Worm (Caenorhabditis elegans) whole organism, young adult: ENCODE data around the gene T01H3.2.

Experiments used
- B0019.2 ChIP-seq: fragments of 200-800 bp; sonication (Bioruptor generic); conservative IDR thresholded peaks from 2 replicates; pipeline ENCODE4 v1.3.6; 2022; ENCODE audit warnings: missing genetic modification reagents, missing genetic modification characterization, missing compliant biosample characterization
- B0336.3 ChIP-seq: fragments of 200-800 bp; sonication (Bioruptor generic); IDR thresholded peaks from 2 replicates; pipeline ENCODE4 v1.3.6; 2022; ENCODE audit warnings: missing genetic modification characterization, missing compliant biosample characterization
- F23B12.7 ChIP-seq: sonication (generic microtip); optimal IDR thresholded peaks from 2 replicates; lab custom pipeline; 2017; ENCODE audit warnings: missing genetic modification characterization, mild to moderate bottlenecking, missing compliant biosample characterization, antibody characterized with exemption, moderate library complexity; ENCODE audit not compliant: insufficient read depth
- F37B4.10 ChIP-seq: fragments of 200-800 bp; sonication (Bioruptor generic); IDR thresholded peaks from 2 replicates; pipeline ENCODE4 v1.3.6; 2022; ENCODE audit warnings: missing genetic modification characterization, missing compliant biosample characterization
- F49E8.2 ChIP-seq: sonication (generic microtip); optimal IDR thresholded peaks from 3 replicates; lab custom pipeline; 2017; ENCODE audit warnings: missing genetic modification characterization, mild to moderate bottlenecking, missing compliant biosample characterization, antibody characterized with exemption, moderate library complexity; ENCODE audit not compliant: insufficient read depth
- T26A5.8 ChIP-seq: sonication (generic microtip); optimal IDR thresholded peaks from 2 replicates; lab custom pipeline; 2016; ENCODE audit warnings: missing genetic modification characterization, missing compliant biosample characterization
- Y53F4B.3 ChIP-seq: fragments of 200-800 bp; sonication (Bioruptor generic); IDR thresholded peaks from 2 replicates; pipeline ENCODE4 v1.3.6; 2022; ENCODE audit warnings: missing genetic modification reagents, missing genetic modification characterization, missing compliant biosample characterization
- Y53G8AR.9 ChIP-seq: fragments of 200-800 bp; sonication (Bioruptor generic); conservative IDR thresholded peaks from 2 replicates; pipeline ENCODE4 v1.3.6; 2022; ENCODE audit warnings: missing genetic modification reagents, missing genetic modification characterization, missing compliant biosample characterization
- Y56A3A.18 ChIP-seq: fragments of 200-800 bp; sonication (Bioruptor generic); IDR thresholded peaks from 2 replicates; pipeline ENCODE4 v1.3.6; 2022; ENCODE audit warnings: missing genetic modification reagents, missing genetic modification characterization, missing compliant biosample characterization
- Y79H2A.3 ChIP-seq: fragments of 200-800 bp; sonication (Bioruptor generic); conservative IDR thresholded peaks from 2 replicates; pipeline ENCODE4 v1.3.6; 2022; ENCODE audit warnings: missing genetic modification reagents, missing genetic modification characterization, missing compliant biosample characterization
- Y95B8A.8 ChIP-seq: fragments of 200-800 bp; sonication (Bioruptor generic); IDR thresholded peaks from 2 replicates; pipeline ENCODE4 v1.3.6; 2022; ENCODE audit warnings: missing genetic modification reagents, missing genetic modification characterization, missing compliant biosample characterization
- ama-1 ChIP-seq, 3 experiments: fragments of 150-350 bp in 1 of 3; sonication (generic microtip) in 2 of 3; optimal IDR thresholded peaks; 2 replicates each; lab custom pipeline; 2014 to 2018; ENCODE audit warnings: missing biosample characterization in 2 of 3, missing genetic modification characterization in 2 of 3, missing genetic modification reagents in 2 of 3
- aptf-3 ChIP-seq: fragments of 200-800 bp; sonication (Bioruptor generic); IDR thresholded peaks from 2 replicates; pipeline ENCODE4 v1.3.6; 2022; ENCODE audit warnings: missing genetic modification characterization, missing compliant biosample characterization
- attf-3 ChIP-seq: fragments of 200-800 bp; sonication (Bioruptor generic); conservative IDR thresholded peaks from 2 replicates; pipeline ENCODE4 v1.3.6; 2022; ENCODE audit warnings: missing genetic modification reagents, missing genetic modification characterization, missing compliant biosample characterization
- attf-5 ChIP-seq: fragments of 200-800 bp; sonication (Bioruptor generic); optimal IDR thresholded peaks from 2 replicates; lab custom pipeline; 2018; ENCODE audit warnings: mild to moderate bottlenecking, missing genetic modification characterization, missing compliant biosample characterization
- bed-1 ChIP-seq: fragments of 200-800 bp; sonication (Bioruptor generic); IDR thresholded peaks from 2 replicates; pipeline ENCODE4 v1.3.6; 2022; ENCODE audit warnings: missing genetic modification reagents, missing genetic modification characterization, missing compliant biosample characterization
- bed-2 ChIP-seq: fragments of 200-800 bp; sonication (Bioruptor generic); IDR thresholded peaks from 2 replicates; pipeline ENCODE4 v1.3.6; 2022; ENCODE audit warnings: missing genetic modification reagents, missing genetic modification characterization, missing compliant biosample characterization
- cebp-1 ChIP-seq, 2 experiments: fragments of 200-800 bp in 1 of 2; sonication (Bioruptor generic) in 1 of 2; sonication (generic microtip) in 1 of 2; IDR thresholded peaks in 1 of 2; optimal IDR thresholded peaks in 1 of 2; 2 replicates each; pipeline versions ENCODE4 v1.3.6 to Lab custom; 2017 to 2022; ENCODE audit warnings: missing compliant biosample characterization in 2 of 2, missing genetic modification characterization in 2 of 2, mild to moderate bottlenecking in 1 of 2, missing genetic modification reagents in 1 of 2, moderate library complexity in 1 of 2
- cebp-2 ChIP-seq: fragments of 200-800 bp; sonication (Bioruptor generic); IDR thresholded peaks from 2 replicates; pipeline ENCODE4 v1.3.6; 2022; ENCODE audit warnings: missing genetic modification characterization, missing compliant biosample characterization
- ceh-40 ChIP-seq: fragments of 200-800 bp; sonication (Bioruptor generic); IDR thresholded peaks from 2 replicates; pipeline ENCODE4 v1.3.6; 2022; ENCODE audit warnings: missing genetic modification characterization, missing compliant biosample characterization
- ceh-91 ChIP-seq: fragments of 200-800 bp; sonication (Bioruptor generic); IDR thresholded peaks from 2 replicates; pipeline ENCODE4 v1.3.6; 2022; ENCODE audit warnings: missing genetic modification reagents, missing genetic modification characterization, missing compliant biosample characterization
- ekl-4 ChIP-seq: fragments of 200-800 bp; sonication (Bioruptor generic); IDR thresholded peaks from 2 replicates; pipeline ENCODE4 v1.3.6; 2022; ENCODE audit warnings: missing genetic modification reagents, missing genetic modification characterization, missing compliant biosample characterization
- him-1 ChIP-seq: sonication (generic microtip); optimal IDR thresholded peaks from 2 replicates; lab custom pipeline; 2016; ENCODE audit warnings: missing genotype, missing genetic modification reagents, missing genetic modification characterization, missing compliant biosample characterization
- hlh-12 ChIP-seq: sonication (generic microtip); optimal IDR thresholded peaks from 2 replicates; lab custom pipeline; 2016; ENCODE audit warnings: missing genetic modification characterization, missing compliant biosample characterization
- hlh-26 ChIP-seq: fragments of 200-800 bp; sonication (Bioruptor generic); conservative IDR thresholded peaks from 2 replicates; pipeline ENCODE4 v1.3.6; 2022; ENCODE audit warnings: missing genetic modification reagents, missing genetic modification characterization, missing compliant biosample characterization
- hmg-1.2 ChIP-seq: fragments of 200-800 bp; sonication (Bioruptor generic); IDR thresholded peaks from 2 replicates; pipeline ENCODE4 v1.3.6; 2022; ENCODE audit warnings: missing genetic modification reagents, missing genetic modification characterization, missing compliant biosample characterization
- hmg-20 ChIP-seq: fragments of 200-800 bp; sonication (Bioruptor generic); IDR thresholded peaks from 2 replicates; pipeline ENCODE4 v1.3.6; 2022; ENCODE audit warnings: missing genetic modification reagents, missing genetic modification characterization, missing compliant biosample characterization
- let-607 ChIP-seq, 2 experiments: fragments of 200-800 bp in 1 of 2; sonication (Bioruptor generic) in 1 of 2; sonication (generic microtip) in 1 of 2; optimal IDR thresholded peaks; 2 replicates each; lab custom pipeline; 2016 to 2018; ENCODE audit warnings: mild to moderate bottlenecking in 2 of 2, missing compliant biosample characterization in 2 of 2, missing genetic modification characterization in 2 of 2, moderate library complexity in 2 of 2, missing genotype in 1 of 2
- lin-26 ChIP-seq: fragments of 200-800 bp; sonication (Bioruptor generic); IDR thresholded peaks from 2 replicates; pipeline ENCODE4 v1.3.6; 2022; ENCODE audit warnings: missing genetic modification reagents, missing genetic modification characterization, missing compliant biosample characterization
- lin-35 ChIP-seq, 3 experiments: fragments of 150-350 bp in 2 of 3; sonication (generic microtip) in 1 of 3; optimal IDR thresholded peaks; 2 replicates each; lab custom pipeline; 2014 to 2018; ENCODE audit warnings: missing biosample characterization in 3 of 3, missing genetic modification characterization in 3 of 3, missing genetic modification reagents in 3 of 3
- lin-54 ChIP-seq: fragments of 200-800 bp; sonication (Bioruptor generic); optimal IDR thresholded peaks from 2 replicates; lab custom pipeline; 2018; ENCODE audit warnings: mild to moderate bottlenecking, missing genetic modification characterization, missing compliant biosample characterization
- lir-1 ChIP-seq: fragments of 200-800 bp; sonication (Bioruptor generic); conservative IDR thresholded peaks from 2 replicates; pipeline ENCODE4 v1.3.6; 2022; ENCODE audit warnings: missing genetic modification reagents, missing genetic modification characterization, missing compliant biosample characterization
- nhr-120 ChIP-seq: fragments of 200-800 bp; sonication (Bioruptor generic); IDR thresholded peaks from 2 replicates; pipeline ENCODE4 v1.3.6; 2022; ENCODE audit warnings: missing genetic modification characterization, missing compliant biosample characterization
- nhr-90 ChIP-seq: sonication (generic microtip); optimal IDR thresholded peaks from 2 replicates; lab custom pipeline; 2016; ENCODE audit warnings: missing genotype, mild to moderate bottlenecking, missing genetic modification characterization, missing compliant biosample characterization
- sptf-2 ChIP-seq: fragments of 200-800 bp; sonication (Bioruptor generic); optimal IDR thresholded peaks from 2 replicates; lab custom pipeline; 2018; ENCODE audit warnings: mild to moderate bottlenecking, missing genetic modification characterization, missing compliant biosample characterization
- unc-130 ChIP-seq: sonication (generic microtip); optimal IDR thresholded peaks from 2 replicates; lab custom pipeline; 2016; ENCODE audit warnings: missing genetic modification reagents, missing genetic modification characterization, missing compliant biosample characterization
- xnd-1 ChIP-seq: sonication (generic microtip); optimal IDR thresholded peaks from 2 replicates; lab custom pipeline; 2016; ENCODE audit warnings: missing genotype, missing genetic modification reagents, missing genetic modification characterization, missing compliant biosample characterization
- zim-3 ChIP-seq: sonication (generic microtip); optimal IDR thresholded peaks from 2 replicates; lab custom pipeline; 2017; ENCODE audit warnings: mild to moderate bottlenecking, missing genetic modification characterization, moderate library complexity, missing compliant biosample characterization
- ztf-26 ChIP-seq: sonication (generic microtip); optimal IDR thresholded peaks from 2 replicates; lab custom pipeline; 2017; ENCODE audit warnings: missing genetic modification characterization, missing compliant biosample characterization
- ztf-28 ChIP-seq: fragments of 200-800 bp; sonication (Bioruptor generic); IDR thresholded peaks from 2 replicates; pipeline ENCODE4 v1.3.6; 2022; ENCODE audit warnings: missing genetic modification reagents, missing genetic modification characterization, missing compliant biosample characterization
- ztf-6 ChIP-seq: fragments of 200-800 bp; sonication (Bioruptor generic); IDR thresholded peaks from 2 replicates; pipeline ENCODE4 v1.3.6; 2022; ENCODE audit warnings: missing genetic modification reagents, missing genetic modification characterization, missing compliant biosample characterization

Gene T01H3.2

DNA sequence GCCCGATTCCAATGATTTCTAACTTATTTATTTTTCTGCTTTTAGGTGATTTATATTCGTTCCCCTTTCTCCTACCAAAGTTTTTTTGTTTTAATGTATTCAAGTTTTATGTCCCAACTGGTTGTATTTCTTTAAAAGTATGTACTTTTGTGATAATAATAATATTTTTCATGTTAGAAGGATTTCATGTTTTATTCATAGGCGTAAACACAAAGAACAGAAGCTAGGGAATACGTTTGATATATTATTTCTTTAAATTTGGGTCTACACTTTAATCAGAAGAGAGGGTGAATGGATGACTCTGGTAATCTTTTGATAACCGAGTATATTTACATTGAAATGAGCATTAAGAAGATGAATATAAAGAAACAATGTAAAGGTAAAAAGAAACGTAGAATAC lies 11.7 kb downstream of the T01H3.2 start (continued):
- TF ChIP-seq lin-35 (GFP tag; optimal IDR thresholded peaks at IDR 0.05; lab: Kevin White, UChicago) (peak in 1 of 3 experiments; percentile 4), cebp-1 (GFP tag; IDR thresholded peaks at IDR 0.05; lab: Robert Waterston, UW) (no peak), cebp-1 (tag; optimal IDR thresholded peaks at IDR 0.05; lab: Kevin White, UChicago) (peak; percentile 6), lin-26 (peak; percentile 68), hlh-12 (tag; lab: Kevin White, UChicago) (no peak), lin-54 (GFP tag; lab: Kevin White, UChicago) (peak; percentile 1), ekl-4 (GFP tag; lab: Robert Waterston, UW) (peak; percentile 15; the same call in 1 of the 2 replicates), F23B12.7 (tag; lab: Kevin White, UChicago) (no peak)

DNA sequence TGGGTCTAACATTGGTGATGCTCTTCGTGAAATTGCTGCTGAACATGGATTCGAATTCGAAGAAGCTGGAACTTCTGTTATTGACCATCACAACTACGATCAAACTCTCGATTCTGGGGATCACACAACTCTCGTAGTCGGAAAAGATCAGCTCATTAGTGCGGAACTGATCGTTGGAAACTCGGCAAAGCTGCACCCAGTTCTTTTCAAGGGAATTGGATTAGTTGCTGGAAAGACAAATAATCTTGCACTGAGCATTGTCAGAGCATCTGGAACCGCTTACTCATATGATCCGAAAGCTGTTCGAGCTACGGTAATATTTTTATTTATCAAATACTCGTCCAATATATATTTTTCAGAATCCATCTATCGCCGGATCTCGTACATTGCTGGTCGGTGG lies 12.9 kb downstream of the T01H3.2 start:
- TF ChIP-seq hlh-26, result no peak
- no peak for TF ChIP-seq bed-2 (GFP tag; lab: Robert Waterston, UW)
- no peak for TF ChIP-seq hmg-20 (GFP tag; lab: Robert Waterston, UW)
- no peak for TF ChIP-seq B0019.2 (GFP tag; lab: Robert Waterston, UW)
- TF ChIP-seq attf-5 (GFP tag; lab: Kevin White, UChicago), result no peak
- TF ChIP-seq bed-1, result no peak
- no peak for TF ChIP-seq F49E8.2 (tag; lab: Kevin White, UChicago)
- no peak for TF ChIP-seq ekl-4 (GFP tag; lab: Robert Waterston, UW)
- no peak for TF ChIP-seq lin-26
- no peak for TF ChIP-seq hlh-12 (tag; lab: Kevin White, UChicago)
- no peak for TF ChIP-seq nhr-120 (GFP tag; lab: Robert Waterston, UW)
- TF ChIP-seq ama-1 (optimal IDR thresholded peaks at IDR 0.05; lab: Kevin White, UChicago), result no peak
- no peak for TF ChIP-seq ama-1 (GFP tag; optimal IDR thresholded peaks at IDR 0.05; lab: Kevin White, UChicago)
- TF ChIP-seq lir-1 (GFP tag; lab: Robert Waterston, UW), result no peak
- TF ChIP-seq Y95B8A.8, result no peak
- TF ChIP-seq B0336.3 (GFP tag; lab: Robert Waterston, UW), result no peak
- TF ChIP-seq ztf-28 (GFP tag; lab: Robert Waterston, UW), result no peak
- TF ChIP-seq, all 124 proteins: peak for 0

DNA sequence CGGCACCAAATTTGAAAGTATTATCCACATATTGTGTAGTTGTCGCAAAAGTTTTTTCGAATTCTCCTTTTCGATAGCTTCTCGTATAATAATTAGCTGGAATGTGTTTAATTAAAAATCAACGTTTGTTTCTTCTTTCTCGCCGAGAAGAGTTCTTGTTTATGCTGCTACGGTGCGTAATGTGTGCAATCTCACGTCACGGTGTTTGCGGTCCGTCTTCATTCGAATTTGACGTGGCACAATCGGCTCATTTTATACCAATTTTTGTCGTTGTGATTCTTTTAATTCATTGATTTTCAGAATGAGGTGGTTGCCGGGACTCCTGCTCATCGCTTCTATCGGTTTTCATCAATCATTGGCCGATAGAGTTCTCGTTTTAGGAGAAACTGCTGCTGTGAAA lies 13.6 kb downstream of the T01H3.2 start, which contains the start of gene ostb-1:
Gene ostb-1, plus strand, starts transcription at position 301 of the 400 bp plus-strand sequence.
- no peak for TF ChIP-seq aptf-3 (GFP tag; lab: Robert Waterston, UW)
- TF ChIP-seq cebp-2 (GFP tag; lab: Robert Waterston, UW), result no peak
- TF ChIP-seq zim-3 (tag; lab: Kevin White, UChicago), result no peak
- TF ChIP-seq sptf-2 (GFP tag; lab: Kevin White, UChicago), result no peak
- TF ChIP-seq him-1 (tag; lab: Kevin White, UChicago), result no peak
- TF ChIP-seq T26A5.8, result no peak
- TF ChIP-seq Y53G8AR.9 (GFP tag; lab: Robert Waterston, UW), result no peak
- peak; percentile 63 to 72 for TF ChIP-seq let-607 (tag; optimal IDR thresholded peaks at IDR 0.05; lab: Kevin White, UChicago)
- no peak for TF ChIP-seq ceh-40 (GFP tag; lab: Robert Waterston, UW)
- TF ChIP-seq attf-3 (GFP tag; lab: Robert Waterston, UW), result peak; percentile 22; the same call in 1 of the 2 replicates

- TF ChIP-seq Y56A3A.18 (GFP tag; lab: Robert Waterston, UW) (no peak), Y53F4B.3 (no peak), Y79H2A.3 (GFP tag; lab: Robert Waterston, UW) (0 out of 2 replicates have a peak, but pooled peaks have one; percentile 25), F37B4.10 (GFP tag; lab: Robert Waterston, UW) (no peak), him-1 (tag; lab: Kevin White, UChicago) (peak; percentile 41), unc-130 (GFP tag; lab: Kevin White, UChicago) (no peak), ztf-26 (tag; lab: Kevin White, UChicago) (no peak), nhr-90 (tag; lab: Kevin White, UChicago) (no peak), ztf-6 (GFP tag; lab: Robert Waterston, UW) (no peak), hmg-1.2 (GFP tag; lab: Robert Waterston, UW) (0 out of 2 replicates have a peak, but pooled peaks have one; percentile 17), xnd-1 (no peak), lir-1 (GFP tag; lab: Robert Waterston, UW) (no peak), ztf-28 (GFP tag; lab: Robert Waterston, UW) (0 out of 2 replicates have a peak, but pooled peaks have one; percentile 6), ceh-91 (peak; percentile 37; the same call in 1 of the 2 replicates)
Observed at ce11 chrII:7863480-7864125, 14.2 kb downstream of the T01H3.2 start.
